Fruit fly (Drosophila melanogaster) whole organism, adult: ENCODE results near the gene CG10208.
A peak's percentile ranks its signal among the peaks of the same experiment; 100 is the strongest.

Experiments used
- CG11617 ChIP-seq: fragments of 200-800 bp; sonication (Bioruptor generic); optimal IDR thresholded peaks from 2 replicates; lab custom pipeline; 2017; ENCODE audit warnings: mild to moderate bottlenecking, missing biosample characterization, missing genetic modification reagents, missing genetic modification characterization
- CG12768 ChIP-seq: fragments of 200-800 bp; sonication (Bioruptor generic); optimal IDR thresholded peaks from 2 replicates; lab custom pipeline; 2017; ENCODE audit warnings: missing biosample characterization, missing genetic modification characterization, mild to moderate bottlenecking, moderate library complexity, missing genetic modification reagents
- CG14711 ChIP-seq: fragments of 200-800 bp; sonication (Bioruptor generic); optimal IDR thresholded peaks from 2 replicates; lab custom pipeline; 2018; ENCODE audit warnings: missing biosample characterization, mild to moderate bottlenecking, missing genetic modification characterization, moderate library complexity
- CG1620 ChIP-seq: fragments of 200-800 bp; sonication (Bioruptor generic); optimal IDR thresholded peaks from 2 replicates; lab custom pipeline; 2016; ENCODE audit warnings: missing biosample characterization, missing genetic modification characterization
- CG33017 ChIP-seq: fragments of 200-800 bp; sonication (Bioruptor generic); optimal IDR thresholded peaks from 2 replicates; lab custom pipeline; 2018; ENCODE audit warnings: missing biosample characterization, mild to moderate bottlenecking, missing genetic modification characterization, moderate library complexity
- CG5204 ChIP-seq: fragments of 200-800 bp; sonication (Bioruptor generic); optimal IDR thresholded peaks from 2 replicates; lab custom pipeline; 2016; ENCODE audit warnings: missing biosample characterization, missing genetic modification characterization
- CG7045 ChIP-seq: fragments of 200-800 bp; sonication (Bioruptor generic); optimal IDR thresholded peaks from 2 replicates; lab custom pipeline; 2017; ENCODE audit warnings: missing biosample characterization, mild to moderate bottlenecking, missing genetic modification characterization
- CG7101 ChIP-seq: fragments of 200-800 bp; sonication (Bioruptor generic); optimal IDR thresholded peaks from 2 replicates; lab custom pipeline; 2018; ENCODE audit warnings: missing biosample characterization, mild to moderate bottlenecking, missing genetic modification characterization, moderate library complexity
- Clk ChIP-seq: fragments of 200-800 bp; sonication (Bioruptor generic); optimal IDR thresholded peaks from 2 replicates; lab custom pipeline; 2017; ENCODE audit warnings: missing biosample characterization, missing genetic modification characterization
- Crg-1 ChIP-seq: fragments of 200-800 bp; sonication (Bioruptor generic); optimal IDR thresholded peaks from 2 replicates; lab custom pipeline; 2016; ENCODE audit warnings: missing biosample characterization, missing genetic modification characterization
- Hr96 ChIP-seq: fragments of 200-800 bp; sonication (Bioruptor generic); optimal IDR thresholded peaks from 2 replicates; lab custom pipeline; 2016; ENCODE audit warnings: missing biosample characterization, missing genetic modification characterization
- Mnt ChIP-seq: fragments of 200-800 bp; sonication (Bioruptor generic); optimal IDR thresholded peaks from 2 replicates; lab custom pipeline; 2016; ENCODE audit warnings: missing biosample characterization, mild to moderate bottlenecking, missing genetic modification characterization
- bab1 ChIP-seq: fragments of 200-800 bp; sonication (Bioruptor generic); optimal IDR thresholded peaks from 3 replicates; lab custom pipeline; 2019; ENCODE audit warnings: missing biosample characterization, mild to moderate bottlenecking, missing genetic modification characterization, moderate library complexity
- cic ChIP-seq: fragments of 200-800 bp; sonication (Bioruptor generic); optimal IDR thresholded peaks from 2 replicates; lab custom pipeline; 2017; ENCODE audit warnings: missing biosample characterization, mild to moderate bottlenecking, missing genetic modification characterization, moderate library complexity
- cnc ChIP-seq, 2 experiments: fragments of >200 bp; optimal IDR thresholded peaks; 2 replicates each; lab custom pipeline; 2017
- kay ChIP-seq: fragments of 200-800 bp; sonication (Bioruptor generic); peaks from one replicate; lab custom pipeline; 2016; ENCODE audit warnings: missing biosample characterization, missing genetic modification characterization, borderline replicate concordance
- ovo ChIP-seq: fragments of 200-800 bp; sonication (Bioruptor generic); optimal IDR thresholded peaks from 2 replicates; lab custom pipeline; 2016; ENCODE audit warnings: missing biosample characterization, missing genetic modification characterization
- pad ChIP-seq: fragments of 200-800 bp; sonication (Bioruptor generic); optimal IDR thresholded peaks from 3 replicates; lab custom pipeline; 2017; ENCODE audit warnings: missing biosample characterization, missing genetic modification characterization, mild to moderate bottlenecking, moderate library complexity, missing genetic modification reagents
- tj ChIP-seq: fragments of 200-800 bp; sonication (Bioruptor generic); optimal IDR thresholded peaks from 3 replicates; lab custom pipeline; 2017; ENCODE audit warnings: missing biosample characterization, mild to moderate bottlenecking, missing genetic modification characterization, moderate library complexity
- toe ChIP-seq: fragments of 200-800 bp; sonication (Bioruptor generic); optimal IDR thresholded peaks from 2 replicates; lab custom pipeline; 2016; ENCODE audit warnings: missing biosample characterization, missing genetic modification characterization

The CG10208 gene

DNA sequence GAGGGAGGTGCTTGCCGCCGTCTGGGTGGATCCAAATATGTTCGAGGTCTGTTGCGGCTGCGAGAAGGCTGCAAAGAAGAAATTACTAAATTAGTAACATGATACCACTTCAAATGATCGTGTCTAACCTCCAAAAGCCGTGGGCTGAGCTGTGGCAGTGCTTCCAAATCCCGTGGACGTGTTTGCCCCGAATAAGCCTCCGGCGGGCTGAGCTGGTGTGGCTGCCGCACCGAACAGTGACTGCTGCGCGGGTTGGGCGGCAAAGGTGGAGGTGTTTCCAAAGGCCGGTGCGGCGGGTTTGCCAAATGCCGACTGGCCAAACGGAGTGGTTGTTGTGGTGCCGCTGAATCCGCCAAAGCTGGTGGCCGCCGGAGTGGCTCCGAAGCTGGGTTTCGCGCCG is 6.8 kb upstream of the CG10208 start:
- TF ChIP-seq pad = no peak
- TF ChIP-seq CG5204 (GFP tag; lab: Kevin White, UChicago) = no peak
- TF ChIP-seq CG33017 (tag; lab: Kevin White, UChicago) = no peak
- no peak for TF ChIP-seq cic
- TF ChIP-seq ovo (GFP tag; lab: Kevin White, UChicago) = no peak
- TF ChIP-seq Crg-1 (GFP tag; lab: Kevin White, UChicago) = no peak
- no peak for TF ChIP-seq cnc (optimal IDR thresholded peaks at IDR 0.05; lab: Kevin White, UChicago)
- no peak for TF ChIP-seq CG11617 (GFP tag; lab: Kevin White, UChicago)
- TF ChIP-seq Mnt (GFP tag; lab: Kevin White, UChicago) = no peak
- TF ChIP-seq CG7045 (GFP tag; lab: Kevin White, UChicago) = no peak
- TF ChIP-seq bab1 = no peak

DNA sequence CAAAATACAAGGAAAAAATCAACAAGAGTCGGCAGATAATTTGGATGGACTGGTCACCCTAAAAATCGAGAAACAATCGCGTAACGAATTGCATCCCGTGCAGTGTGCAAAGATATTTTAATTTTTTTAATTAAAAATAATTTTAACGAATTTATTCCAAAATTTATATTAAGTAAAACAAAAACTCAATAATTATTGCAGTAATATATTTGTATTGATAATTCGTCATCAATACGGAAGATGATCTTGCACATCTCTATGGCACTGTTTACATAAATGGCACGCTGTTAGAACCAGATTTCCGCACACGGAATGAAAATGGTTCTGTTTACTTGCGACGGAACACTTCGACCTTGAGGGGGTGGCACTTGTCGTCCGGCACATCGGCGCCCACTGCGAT is 1.1 kb downstream of the CG10208 start, which contains the start of gene tst:
tst (minus strand) TSS at position 52 of the 400 bp plus-strand sequence.
- TF ChIP-seq CG12768 (GFP tag; lab: Kevin White, UChicago) (peak; percentile 85), bab1 (peak; percentile 94), cic (no peak), CG33017 (tag; lab: Kevin White, UChicago) (peak; percentile 89), CG1620 (GFP tag; lab: Kevin White, UChicago) (peak; percentile 18), cnc (optimal IDR thresholded peaks at IDR 0.05; lab: Kevin White, UChicago) (no peak), CG11617 (GFP tag; lab: Kevin White, UChicago) (peak; percentile 88), CG5204 (GFP tag; lab: Kevin White, UChicago) (no peak), CG14711 (tag; lab: Kevin White, UChicago) (peak; percentile 89), Clk (GFP tag; lab: Kevin White, UChicago) (peak; percentile 60), CG7045 (GFP tag; lab: Kevin White, UChicago) (peak; percentile 82), Hr96 (GFP tag; lab: Kevin White, UChicago) (no peak), Mnt (GFP tag; lab: Kevin White, UChicago) (peak; percentile 60), tj (peak; percentile 72), CG7101 (tag; lab: Kevin White, UChicago) (peak; percentile 93), Crg-1 (GFP tag; lab: Kevin White, UChicago) (peak; percentile 69), pad (peak; percentile 69)

- TF ChIP-seq cnc (optimal IDR thresholded peaks at IDR 0.05; lab: Kevin White, UChicago) (no peak), bab1 (peak; percentile 82), kay (no peak), ovo (GFP tag; lab: Kevin White, UChicago) (peak; percentile 45), cic (peak; percentile 39), Crg-1 (GFP tag; lab: Kevin White, UChicago) (peak; percentile 82), tj (peak; percentile 10), toe (GFP tag; lab: Kevin White, UChicago) (no peak), CG5204 (GFP tag; lab: Kevin White, UChicago) (no peak), CG12768 (GFP tag; lab: Kevin White, UChicago) (peak; percentile 72), CG1620 (GFP tag; lab: Kevin White, UChicago) (peak; percentile 70), pad (peak; percentile 68), Mnt (GFP tag; lab: Kevin White, UChicago) (peak; percentile 94), CG7101 (tag; lab: Kevin White, UChicago) (peak; percentile 81), CG14711 (tag; lab: Kevin White, UChicago) (peak; percentile 78), CG11617 (GFP tag; lab: Kevin White, UChicago) (peak; percentile 74), Hr96 (GFP tag; lab: Kevin White, UChicago) (peak; percentile 65), CG7045 (GFP tag; lab: Kevin White, UChicago) (peak; percentile 64), CG33017 (tag; lab: Kevin White, UChicago) (peak; percentile 72), Clk (GFP tag; lab: Kevin White, UChicago) (peak; percentile 38)
Measured at dm6 chr3R:23767417-23767853, 6.5 kb downstream of the CG10208 start, which contains the start of the genes CG10214 and CG10375. TSS of gene CG10214 (minus strand) at chr3R:23767488. TSS of gene CG10375 (plus strand) at chr3R:23767712.

DNA sequence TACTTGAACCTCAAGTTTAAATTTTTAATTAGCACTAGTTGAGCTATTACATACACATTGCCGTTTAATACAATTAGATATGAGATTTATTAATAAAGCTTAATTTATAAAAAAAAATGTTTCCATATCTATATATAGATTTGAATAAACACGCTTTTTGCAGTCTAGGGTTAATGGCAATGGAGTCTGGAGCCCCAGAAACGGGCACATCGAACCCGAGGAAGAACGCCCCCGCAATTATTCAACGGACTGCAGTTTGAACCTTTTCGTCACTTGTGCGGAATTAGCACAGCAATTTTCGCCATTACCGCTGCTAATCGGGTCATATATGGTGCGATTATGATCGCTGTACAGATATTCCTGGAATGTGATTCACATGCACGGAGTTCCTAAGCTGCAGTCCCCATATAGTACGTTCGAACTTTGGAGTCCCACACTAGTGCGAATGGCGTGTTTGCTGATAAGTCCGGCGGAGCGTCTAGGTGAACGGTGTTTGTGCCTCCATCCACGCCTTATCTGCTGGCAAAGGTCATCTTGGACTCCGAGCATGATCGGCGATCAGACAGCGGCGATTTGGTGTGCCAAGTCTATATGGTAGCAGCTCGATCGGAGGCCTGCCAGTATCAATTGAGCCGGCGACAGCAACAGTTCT is 10.2 kb downstream of the CG10208 start, which contains the start of gene Lsd-1:
Lsd-1 (plus strand) TSS at position 236 of the 652 bp plus-strand sequence.
- peak; percentile 5 for TF ChIP-seq tj
- no peak for TF ChIP-seq pad
- TF ChIP-seq CG7101 (tag; lab: Kevin White, UChicago) = peak; percentile 15
- TF ChIP-seq CG12768 (GFP tag; lab: Kevin White, UChicago) = peak; percentile 63
- TF ChIP-seq Crg-1 (GFP tag; lab: Kevin White, UChicago) = no peak
- TF ChIP-seq CG33017 (tag; lab: Kevin White, UChicago) = peak; percentile 31
- no peak for TF ChIP-seq CG7045 (GFP tag; lab: Kevin White, UChicago)
- no peak for TF ChIP-seq CG1620 (GFP tag; lab: Kevin White, UChicago)
- peak; percentile 69 for TF ChIP-seq cic
- TF ChIP-seq CG5204 (GFP tag; lab: Kevin White, UChicago) = no peak
- TF ChIP-seq CG11617 (GFP tag; lab: Kevin White, UChicago) = no peak
- peak; percentile 0 for TF ChIP-seq Mnt (GFP tag; lab: Kevin White, UChicago)
- peak; percentile 47 for TF ChIP-seq CG14711 (tag; lab: Kevin White, UChicago)
- no peak for TF ChIP-seq ovo (GFP tag; lab: Kevin White, UChicago)
- TF ChIP-seq kay = no peak
- no peak for TF ChIP-seq Hr96 (GFP tag; lab: Kevin White, UChicago)
- no peak for TF ChIP-seq toe (GFP tag; lab: Kevin White, UChicago)
- TF ChIP-seq cnc (optimal IDR thresholded peaks at IDR 0.05; lab: Kevin White, UChicago) = no peak
- no peak for TF ChIP-seq Clk (GFP tag; lab: Kevin White, UChicago)
- no peak for TF ChIP-seq bab1

DNA sequence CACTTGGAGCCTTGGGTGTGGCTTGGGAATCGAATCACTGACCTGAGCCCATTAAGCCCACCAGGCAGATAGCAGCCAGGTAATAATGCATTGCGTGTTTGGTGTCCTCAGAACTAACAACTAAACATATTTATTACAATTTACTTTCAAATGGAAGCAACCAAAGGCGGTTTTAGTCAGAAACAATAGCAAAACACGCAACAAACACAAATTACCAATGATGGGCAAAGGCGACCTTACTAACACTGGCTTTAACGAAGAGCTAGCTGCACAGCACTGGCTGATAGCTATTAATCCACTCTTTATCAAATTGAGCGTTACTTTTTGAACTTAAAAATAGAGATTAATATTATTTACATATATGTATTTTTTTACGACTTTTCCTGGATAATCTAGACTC is 10.9 kb downstream of the CG10208 start, which contains the start of gene udt:
udt (minus strand) TSS at position 249 of the 400 bp plus-strand sequence.
- peak; percentile 34 for TF ChIP-seq pad
- TF ChIP-seq CG7045 (GFP tag; lab: Kevin White, UChicago) = no peak
- no peak for TF ChIP-seq tj
- peak; percentile 3 for TF ChIP-seq Mnt (GFP tag; lab: Kevin White, UChicago)
- no peak for TF ChIP-seq CG33017 (tag; lab: Kevin White, UChicago)
- no peak for TF ChIP-seq toe (GFP tag; lab: Kevin White, UChicago)
- TF ChIP-seq cnc (optimal IDR thresholded peaks at IDR 0.05; lab: Kevin White, UChicago) = no peak
- TF ChIP-seq ovo (GFP tag; lab: Kevin White, UChicago) = no peak
- no peak for TF ChIP-seq CG12768 (GFP tag; lab: Kevin White, UChicago)
- TF ChIP-seq cic = no peak
- TF ChIP-seq Crg-1 (GFP tag; lab: Kevin White, UChicago) = peak; percentile 43
- TF ChIP-seq kay = peak; percentile 76
- no peak for TF ChIP-seq Hr96 (GFP tag; lab: Kevin White, UChicago)
- no peak for TF ChIP-seq CG11617 (GFP tag; lab: Kevin White, UChicago)
- TF ChIP-seq CG14711 (tag; lab: Kevin White, UChicago) = no peak
- TF ChIP-seq Clk (GFP tag; lab: Kevin White, UChicago) = no peak
- TF ChIP-seq CG1620 (GFP tag; lab: Kevin White, UChicago) = peak; percentile 68
- peak; percentile 19 for TF ChIP-seq bab1
- no peak for TF ChIP-seq CG7101 (tag; lab: Kevin White, UChicago)
- TF ChIP-seq CG5204 (GFP tag; lab: Kevin White, UChicago) = no peak
